Worm (Caenorhabditis elegans): Measurements from ENCODE around the gene gpa-3.
"Not testable (repeated sequence)": the region's sequence is repeated elsewhere in the genome, so short reads cannot be mapped to it uniquely, and the experiment has no call there.

The gpa-3 gene

DNA sequence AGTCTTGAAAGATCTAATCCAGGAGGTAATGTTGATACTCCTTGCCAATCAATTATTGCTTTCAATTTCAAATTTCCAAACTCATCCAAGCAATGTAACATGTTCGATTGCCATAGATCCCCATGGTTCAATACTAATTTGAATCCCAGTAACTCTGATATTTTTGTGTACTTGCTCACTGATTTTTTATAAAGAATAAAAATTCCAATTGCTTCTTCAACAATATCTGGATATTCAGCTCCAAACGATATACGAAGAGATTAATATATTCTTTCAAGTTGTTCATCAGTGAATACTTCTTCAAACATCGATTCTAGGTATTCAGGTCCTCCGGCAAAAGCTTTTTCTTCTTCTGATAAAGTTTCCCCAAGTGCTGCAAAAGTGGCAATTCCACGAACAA is 20.2 kb upstream of the gpa-3 start, which contains the start of gene E02C12.11:
TSS of gene E02C12.11 (minus strand) at position 101 of the 400 bp plus-strand sequence.
- TF ChIP-seq Y55F3AM.14 (GFP tag; optimal IDR thresholded peaks at IDR 0.05); alr-1 (tag; optimal IDR thresholded peaks at IDR 0.05); ZK546.5 (tag; optimal IDR thresholded peaks at IDR 0.05): not testable (repeated sequence)

DNA sequence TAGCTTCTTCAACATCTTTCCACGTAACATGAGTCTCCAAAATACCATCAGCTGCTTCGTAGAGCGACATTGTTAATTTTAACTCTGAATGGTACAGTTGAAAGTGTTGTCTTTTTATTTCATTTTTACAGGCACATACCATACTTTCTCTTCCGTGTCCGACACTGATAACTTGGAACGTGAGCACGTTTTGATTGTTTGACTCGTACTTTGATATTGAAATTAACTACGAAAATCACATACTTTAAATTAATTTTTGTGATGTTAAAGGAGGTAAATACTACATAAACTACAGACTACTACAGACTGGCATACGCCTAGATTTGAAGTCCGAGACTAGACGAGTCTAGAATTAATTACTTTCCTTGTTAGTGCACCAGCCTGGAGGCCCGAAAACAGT is 18.8 kb upstream of the gpa-3 start, which contains the start of gene E02C12.10:
TSS of gene E02C12.10 (minus strand) at position 75 of the 400 bp plus-strand sequence.
- TF ChIP-seq crh-2 (tag; optimal IDR thresholded peaks at IDR 0.05) (no peak), nhr-25 (tag; optimal IDR thresholded peaks at IDR 0.05) (no peak), F13H6.1 (tag; optimal IDR thresholded peaks at IDR 0.05) (no peak), nhr-129 (tag; optimal IDR thresholded peaks at IDR 0.05) (no peak), sem-4 (tag; optimal IDR thresholded peaks at IDR 0.05) (no peak), peb-1 (tag; optimal IDR thresholded peaks at IDR 0.05) (no peak), lsy-2 (tag; optimal IDR thresholded peaks at IDR 0.05) (no peak), nhr-23 (tag; optimal IDR thresholded peaks at IDR 0.05) (no peak), nhr-21 (tag; optimal IDR thresholded peaks at IDR 0.05) (no peak), unc-62 (GFP tag; optimal IDR thresholded peaks at IDR 0.05) (no peak), skn-1 (tag; optimal IDR thresholded peaks at IDR 0.05) (no peak), zag-1 (tag; optimal IDR thresholded peaks at IDR 0.05) (no peak), fos-1 (tag; optimal IDR thresholded peaks at IDR 0.05) (no peak), nhr-237 (tag; optimal IDR thresholded peaks at IDR 0.05) (no peak), ztf-11 (tag; optimal IDR thresholded peaks at IDR 0.05) (no peak)

DNA sequence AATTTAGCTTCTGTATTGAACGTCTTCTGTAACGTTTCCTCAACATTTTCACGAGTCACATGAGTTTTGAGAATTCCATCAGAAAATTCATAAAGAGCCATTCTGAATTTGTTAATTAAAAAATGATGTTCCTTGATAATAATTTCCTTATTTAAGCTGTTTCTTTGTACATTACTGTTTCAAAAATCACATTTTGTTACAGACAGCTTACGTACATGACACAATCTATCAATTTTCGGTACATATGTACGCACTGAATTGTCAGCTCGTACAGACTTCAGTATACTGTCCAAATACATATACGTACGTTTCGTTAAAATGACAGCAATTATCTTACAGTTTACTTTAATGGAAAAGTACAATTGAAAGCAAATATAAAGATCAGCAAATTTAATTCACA is 16.8 kb upstream of the gpa-3 start, which contains the start of gene E02C12.19:
TSS of gene E02C12.19 (minus strand) at position 101 of the 400 bp plus-strand sequence.
- TF ChIP-seq nhr-25 (tag; optimal IDR thresholded peaks at IDR 0.05) (no peak), skn-1 (tag; optimal IDR thresholded peaks at IDR 0.05) (no peak), lsy-2 (tag; optimal IDR thresholded peaks at IDR 0.05) (no peak), ZK546.5 (tag; optimal IDR thresholded peaks at IDR 0.05) (no peak), ceh-82 (tag; optimal IDR thresholded peaks at IDR 0.05) (no peak), sma-9 (GFP tag; optimal IDR thresholded peaks at IDR 0.05) (no peak), sma-9 (tag; optimal IDR thresholded peaks at IDR 0.05) (no peak), ztf-4 (tag; optimal IDR thresholded peaks at IDR 0.05) (no peak), unc-62 (GFP tag; optimal IDR thresholded peaks at IDR 0.05) (no peak), unc-39 (tag; optimal IDR thresholded peaks at IDR 0.05) (no peak), mab-5 (tag; optimal IDR thresholded peaks at IDR 0.05) (no peak), R02D3.7 (tag; optimal IDR thresholded peaks at IDR 0.05) (no peak), nhr-6 (tag; optimal IDR thresholded peaks at IDR 0.05) (no peak)

DNA sequence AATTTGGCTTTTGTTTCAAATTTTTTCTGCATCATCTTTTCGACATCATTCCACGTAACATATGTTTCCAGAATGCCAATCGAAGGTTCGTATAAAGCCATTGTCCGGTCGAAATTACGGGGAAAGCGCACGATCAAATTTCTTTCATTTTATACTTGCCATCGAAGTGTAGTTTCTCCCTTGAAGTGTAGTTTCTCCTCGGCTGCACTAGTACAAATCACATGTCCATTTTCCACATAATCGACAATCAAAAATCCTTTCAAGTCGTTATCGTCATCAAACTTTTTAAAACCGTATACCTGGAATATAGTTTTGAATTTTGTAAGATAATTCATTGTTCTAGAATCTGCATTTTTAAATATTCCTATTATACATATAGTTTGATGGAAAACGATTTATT is 15.8 kb upstream of the gpa-3 start, which contains the start of gene E02C12.9:
TSS of gene E02C12.9 (minus strand) at position 101 of the 400 bp plus-strand sequence.
- TF ChIP-seq nhr-10 (tag; optimal IDR thresholded peaks at IDR 0.05) (no peak), sma-9 (GFP tag; optimal IDR thresholded peaks at IDR 0.05) (no peak), sma-9 (tag; optimal IDR thresholded peaks at IDR 0.05) (no peak)

DNA sequence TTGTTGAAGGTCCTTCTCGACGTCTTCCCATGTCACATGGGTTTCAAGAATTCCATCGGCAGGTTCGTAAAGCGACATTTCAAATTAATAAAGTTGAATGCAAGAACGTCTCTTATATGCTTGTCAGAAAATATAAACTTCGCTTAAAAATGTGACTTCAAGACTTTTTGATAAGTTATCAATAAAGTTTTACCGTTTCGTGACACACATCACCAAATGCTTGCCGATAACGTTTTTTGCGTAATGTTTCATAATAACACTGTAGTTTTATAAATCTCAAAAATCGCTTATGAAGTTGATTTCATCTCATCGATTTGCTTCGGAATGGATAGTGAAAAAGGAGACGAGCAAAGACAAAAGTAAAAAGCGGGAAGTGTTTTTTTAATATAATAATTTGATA is 13.9 kb upstream of the gpa-3 start, which contains the start of gene E02C12.8:
TSS of gene E02C12.8 (minus strand) at position 141 of the 400 bp plus-strand sequence.
- TF ChIP-seq crh-2 (tag; optimal IDR thresholded peaks at IDR 0.05) = peak; percentile 24
- TF ChIP-seq nhr-23 (tag; optimal IDR thresholded peaks at IDR 0.05) = no peak
- peak; percentile 93 for TF ChIP-seq fos-1 (tag; optimal IDR thresholded peaks at IDR 0.05)
- TF ChIP-seq nhr-129 (tag; optimal IDR thresholded peaks at IDR 0.05) = peak; percentile 24
- TF ChIP-seq unc-39 (tag; optimal IDR thresholded peaks at IDR 0.05) = no peak
- TF ChIP-seq ztf-1 (GFP tag; conservative IDR thresholded peaks at IDR 0.05) = no peak
- peak; percentile 16 for TF ChIP-seq sma-9 (GFP tag; optimal IDR thresholded peaks at IDR 0.05)
- TF ChIP-seq sma-9 (tag; optimal IDR thresholded peaks at IDR 0.05) = no peak
- no peak for TF ChIP-seq lin-11 (tag; optimal IDR thresholded peaks at IDR 0.05)
- TF ChIP-seq nhr-25 (tag; optimal IDR thresholded peaks at IDR 0.05) = no peak

DNA sequence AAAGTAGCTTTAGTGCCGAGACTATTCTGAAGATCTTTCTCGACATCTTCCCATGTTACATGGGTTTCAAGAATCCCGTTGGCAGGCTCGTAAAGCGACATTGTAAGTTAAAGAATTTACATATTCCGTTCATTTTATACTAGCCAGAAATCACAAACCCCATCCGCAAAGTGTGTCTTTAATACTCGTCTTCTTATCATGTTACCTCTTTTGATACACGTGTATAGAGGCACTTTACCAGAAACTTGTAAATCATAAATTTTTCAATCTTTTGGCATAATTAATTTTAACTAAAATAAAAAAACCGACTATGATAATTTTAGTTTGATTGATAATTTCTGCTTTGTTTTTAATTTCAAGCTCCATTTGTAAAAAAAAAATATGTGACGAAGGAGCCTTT is 11.4 kb upstream of the gpa-3 start, which contains the start of gene E02C12.6:
TSS of gene E02C12.6 (minus strand) at position 101 of the 400 bp plus-strand sequence.
- TF ChIP-seq Y55F3AM.14 (GFP tag; optimal IDR thresholded peaks at IDR 0.05) (no peak), ceh-82 (tag; optimal IDR thresholded peaks at IDR 0.05) (no peak), ama-1 (optimal IDR thresholded peaks at IDR 0.05) (no peak), nhr-12 (tag; optimal IDR thresholded peaks at IDR 0.05) (no peak), R02D3.7 (tag; optimal IDR thresholded peaks at IDR 0.05) (no peak), peb-1 (tag; optimal IDR thresholded peaks at IDR 0.05) (no peak), skn-1 (tag; optimal IDR thresholded peaks at IDR 0.05) (no peak), sma-3 (GFP tag; optimal IDR thresholded peaks at IDR 0.05) (no peak)

Data from whole organism, L2 larva.